Worm (Caenorhabditis elegans) whole organism, L4 larva: ENCODE measurements around the gene H04D03.2.
A peak's percentile ranks its signal among the peaks of the same experiment; 100 is the strongest.

Experiments
- D1046.2 ChIP-seq: fragments of 200-800 bp; sonication (Bioruptor generic); IDR thresholded peaks from 2 replicates; pipeline ENCODE4 v1.3.6; 2022; ENCODE audit warnings: missing genetic modification characterization, missing compliant biosample characterization
- F10B5.3 ChIP-seq: sonication (generic microtip); optimal IDR thresholded peaks from 2 replicates; lab custom pipeline; 2016; ENCODE audit warnings: mild to moderate bottlenecking, missing genetic modification characterization, missing compliant biosample characterization
- F26F4.8 ChIP-seq: fragments of 200-800 bp; sonication (Bioruptor generic); conservative IDR thresholded peaks from 2 replicates; pipeline ENCODE4 v1.3.6; 2022; ENCODE audit warnings: missing genetic modification characterization, missing compliant biosample characterization
- F37D6.2 ChIP-seq: sonication (generic microtip); optimal IDR thresholded peaks from 2 replicates; lab custom pipeline; 2016; ENCODE audit warnings: mild to moderate bottlenecking, missing genetic modification characterization, missing compliant biosample characterization
- F49E8.2 ChIP-seq: sonication (generic microtip); optimal IDR thresholded peaks from 2 replicates; lab custom pipeline; 2016; ENCODE audit warnings: missing compliant biosample characterization, mild to moderate bottlenecking, missing genetic modification characterization, borderline replicate concordance
- T20F7.1 ChIP-seq: fragments of 200-800 bp; sonication (Bioruptor generic); optimal IDR thresholded peaks from 2 replicates; lab custom pipeline; 2018; ENCODE audit warnings: mild to moderate bottlenecking, missing genetic modification characterization, missing compliant biosample characterization
- Y105C5A.15 ChIP-seq: fragments of 200-800 bp; sonication (Bioruptor generic); IDR thresholded peaks from 2 replicates; pipeline ENCODE4 v1.3.6; 2022; ENCODE audit warnings: missing genetic modification characterization, missing compliant biosample characterization
- Y75B8A.6 ChIP-seq: fragments of 200-800 bp; sonication (Bioruptor generic); IDR thresholded peaks from 2 replicates; pipeline ENCODE4 v1.3.6; 2022; ENCODE audit warnings: missing genetic modification reagents, missing genetic modification characterization, missing compliant biosample characterization
- ZK546.5 ChIP-seq, 2 experiments: sonication (generic microtip); optimal IDR thresholded peaks; 2 replicates each; lab custom pipeline; 2017; ENCODE audit warnings: missing biosample characterization in 2 of 2, missing genetic modification characterization in 2 of 2
- ceh-32 ChIP-seq: sonication (generic microtip); optimal IDR thresholded peaks from 2 replicates; lab custom pipeline; 2016; ENCODE audit warnings: mild to moderate bottlenecking, missing genetic modification characterization, missing compliant biosample characterization; ENCODE audit not compliant: poor library complexity
- daf-16 ChIP-seq, 3 experiments: sonication (generic microtip); optimal IDR thresholded peaks; 2 replicates each; lab custom pipeline; 2016 to 2017; ENCODE audit warnings: missing genetic modification characterization in 3 of 3, missing genetic modification reagents in 3 of 3, mild to moderate bottlenecking in 2 of 3, missing compliant biosample characterization in 2 of 3, missing biosample characterization in 1 of 3, moderate library complexity in 1 of 3
- daf-19 ChIP-seq: fragments of 200-800 bp; sonication (Bioruptor generic); conservative IDR thresholded peaks from 2 replicates; pipeline ENCODE4 v1.3.6; 2022; ENCODE audit warnings: missing genetic modification characterization, missing compliant biosample characterization
- dmd-6 ChIP-seq: fragments of 200-800 bp; sonication (Bioruptor generic); IDR thresholded peaks from 2 replicates; pipeline ENCODE4 v1.3.6; 2022; ENCODE audit warnings: missing genetic modification reagents, missing genetic modification characterization, missing compliant biosample characterization
- dmd-8 ChIP-seq: fragments of 200-800 bp; sonication (Bioruptor generic); IDR thresholded peaks from 2 replicates; pipeline ENCODE4 v1.3.6; 2022; ENCODE audit warnings: missing genetic modification characterization, missing compliant biosample characterization
- dve-1 ChIP-seq: sonication (generic microtip); optimal IDR thresholded peaks from 2 replicates; lab custom pipeline; 2017; ENCODE audit warnings: antibody characterized with exemption, mild to moderate bottlenecking, missing genetic modification characterization, missing compliant biosample characterization; ENCODE audit not compliant: insufficient read depth
- gei-8 ChIP-seq: fragments of 200-800 bp; sonication (Bioruptor generic); optimal IDR thresholded peaks from 2 replicates; lab custom pipeline; 2018; ENCODE audit warnings: mild to moderate bottlenecking, missing genetic modification characterization, missing compliant biosample characterization
- hif-1 ChIP-seq, 2 experiments: sonication (generic microtip); optimal IDR thresholded peaks; 2 replicates each; lab custom pipeline; 2016 to 2017; ENCODE audit warnings: missing compliant biosample characterization in 2 of 2, missing genetic modification characterization in 2 of 2, missing genetic modification reagents in 2 of 2, missing genotype in 2 of 2, mild to moderate bottlenecking in 1 of 2
- hlh-11 ChIP-seq: fragments of 200-800 bp; sonication (Bioruptor generic); optimal IDR thresholded peaks from 2 replicates; lab custom pipeline; 2018; ENCODE audit warnings: mild to moderate bottlenecking, missing genetic modification characterization, missing compliant biosample characterization
- hlh-30 ChIP-seq: sonication (generic microtip); optimal IDR thresholded peaks from 2 replicates; lab custom pipeline; 2017; ENCODE audit warnings: antibody characterized with exemption, mild to moderate bottlenecking, missing genetic modification characterization, missing compliant biosample characterization; ENCODE audit not compliant: insufficient read depth
- hmg-1.1 ChIP-seq: fragments of 200-800 bp; sonication (Bioruptor generic); IDR thresholded peaks from 2 replicates; pipeline ENCODE4 v1.3.6; 2022; ENCODE audit warnings: missing genetic modification reagents, missing genetic modification characterization, missing compliant biosample characterization
- jun-1 ChIP-seq: fragments of 150-350 bp; optimal IDR thresholded peaks from 2 replicates; lab custom pipeline; 2014; ENCODE audit warnings: missing biosample characterization, missing genetic modification reagents, missing genetic modification characterization
- lsy-2 ChIP-seq, 2 experiments: fragments of 150-350 bp in 1 of 2; sonication (generic microtip) in 1 of 2; optimal IDR thresholded peaks; 2 replicates each; lab custom pipeline; 2014 to 2017; ENCODE audit warnings: missing biosample characterization in 2 of 2, missing genetic modification characterization in 2 of 2
- mep-1 ChIP-seq: fragments of 150-350 bp; sonication (generic microtip); optimal IDR thresholded peaks from 3 replicates; lab custom pipeline; 2014; ENCODE audit warnings: missing biosample characterization, missing genetic modification characterization
- mes-2 ChIP-seq: sonication (generic microtip); optimal IDR thresholded peaks from 2 replicates; lab custom pipeline; 2016; ENCODE audit warnings: missing genotype, mild to moderate bottlenecking, missing genetic modification characterization, missing compliant biosample characterization; ENCODE audit not compliant: poor library complexity, severe bottlenecking
- mxl-2 ChIP-seq: fragments of 200-800 bp; sonication (Bioruptor generic); conservative IDR thresholded peaks from 2 replicates; pipeline ENCODE4 v1.3.6; 2022; ENCODE audit warnings: missing genetic modification reagents, missing genetic modification characterization, missing compliant biosample characterization
- nhr-102 ChIP-seq: sonication (generic microtip); optimal IDR thresholded peaks from 2 replicates; lab custom pipeline; 2016; ENCODE audit warnings: mild to moderate bottlenecking, missing genetic modification characterization, moderate library complexity, missing compliant biosample characterization
- nhr-111 ChIP-seq: fragments of 200-800 bp; sonication (Bioruptor generic); optimal IDR thresholded peaks from 2 replicates; lab custom pipeline; 2018; ENCODE audit warnings: mild to moderate bottlenecking, missing genetic modification characterization, missing compliant biosample characterization
- nhr-237 ChIP-seq: sonication (generic microtip); optimal IDR thresholded peaks from 2 replicates; lab custom pipeline; 2017; ENCODE audit warnings: missing biosample characterization, missing genetic modification characterization
- nhr-25 ChIP-seq: sonication (generic microtip); optimal IDR thresholded peaks from 2 replicates; lab custom pipeline; 2017; ENCODE audit warnings: missing genetic modification characterization, mild to moderate bottlenecking, missing compliant biosample characterization, antibody characterized with exemption, moderate library complexity, borderline replicate concordance; ENCODE audit not compliant: insufficient read depth
- nhr-28 ChIP-seq: fragments of 150-350 bp; optimal IDR thresholded peaks from 2 replicates; lab custom pipeline; 2014; ENCODE audit warnings: missing biosample characterization, missing genetic modification characterization
- nhr-48 ChIP-seq: sonication (generic microtip); optimal IDR thresholded peaks from 2 replicates; lab custom pipeline; 2016; ENCODE audit warnings: mild to moderate bottlenecking, missing genetic modification characterization, missing compliant biosample characterization
- nhr-76 ChIP-seq: fragments of 150-350 bp; optimal IDR thresholded peaks from 2 replicates; lab custom pipeline; 2014; ENCODE audit warnings: missing biosample characterization, missing genetic modification characterization
- php-3 ChIP-seq: fragments of 200-800 bp; sonication (Bioruptor generic); IDR thresholded peaks from 2 replicates; pipeline ENCODE4 v1.3.6; 2022; ENCODE audit warnings: missing genetic modification reagents, missing genetic modification characterization, missing compliant biosample characterization
- rbr-2 ChIP-seq: sonication (generic microtip); optimal IDR thresholded peaks from 2 replicates; lab custom pipeline; 2016; ENCODE audit warnings: missing genotype, missing genetic modification characterization, missing compliant biosample characterization
- tra-1 ChIP-seq: fragments of 200-800 bp; sonication (Bioruptor generic); IDR thresholded peaks from 2 replicates; pipeline ENCODE4 v1.3.6; 2022; ENCODE audit warnings: missing genetic modification reagents, missing genetic modification characterization, missing compliant biosample characterization
- unc-130 ChIP-seq: sonication (generic microtip); optimal IDR thresholded peaks from 2 replicates; lab custom pipeline; 2016; ENCODE audit warnings: missing genetic modification reagents, missing genetic modification characterization, missing compliant biosample characterization
- vab-7 ChIP-seq: fragments of 200-800 bp; sonication (Bioruptor generic); IDR thresholded peaks from 2 replicates; pipeline ENCODE4 v1.3.6; 2022; ENCODE audit warnings: missing genetic modification reagents, missing genetic modification characterization, missing compliant biosample characterization

H04D03.2 gene

ce11 chrIII:10479180-10479579, 37.0 kb upstream of the H04D03.2 start, which contains the start of gene D2045.7:
Gene D2045.7, plus strand, starts transcription at chrIII:10479480.
- TF ChIP-seq Y75B8A.6 (GFP tag; lab: Robert Waterston, UW) (no peak), D1046.2 (GFP tag; lab: Robert Waterston, UW) (no peak), daf-19 (GFP tag; lab: Robert Waterston, UW) (no peak), hif-1 (tag; optimal IDR thresholded peaks at IDR 0.05; lab: Kevin White, UChicago) (no peak), nhr-48 (tag; lab: Kevin White, UChicago) (no peak), unc-130 (no peak), nhr-237 (tag; lab: Kevin White, UChicago) (no peak), hmg-1.1 (GFP tag; lab: Robert Waterston, UW) (no peak), F26F4.8 (GFP tag; lab: Robert Waterston, UW) (no peak), dve-1 (no peak), F49E8.2 (tag; lab: Kevin White, UChicago) (no peak), gei-8 (GFP tag; lab: Kevin White, UChicago) (no peak), jun-1 (tag; lab: Kevin White, UChicago) (no peak)

DNA sequence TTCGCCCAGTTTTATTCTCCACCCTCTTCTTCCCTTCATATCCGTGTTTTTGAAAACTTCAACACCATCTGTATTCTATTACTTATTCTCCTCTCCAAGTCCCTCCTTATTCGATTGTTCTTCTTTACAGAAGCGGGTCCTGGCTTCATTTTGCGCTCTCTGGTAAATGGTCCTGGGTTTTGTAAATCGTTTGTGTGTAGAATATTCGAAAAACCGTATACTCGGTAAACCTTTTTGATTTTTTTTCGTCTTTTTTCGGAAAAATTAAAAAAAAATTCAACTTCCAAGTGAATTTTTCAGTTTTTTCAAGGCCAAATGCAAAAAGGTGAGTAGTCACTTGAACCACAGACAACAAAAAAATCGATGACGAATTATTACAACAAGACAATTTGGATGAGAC, 32.7 kb upstream of the H04D03.2 start, which contains the start of gene D2045.9:
D2045.9 (plus strand) TSS at position 301 of the 400 bp plus-strand sequence.
- no peak for TF ChIP-seq nhr-76 (tag; lab: Kevin White, UChicago)
- TF ChIP-seq F37D6.2: no peak
- no peak for TF ChIP-seq mep-1 (tag; lab: Kevin White, UChicago)
- no peak for TF ChIP-seq lsy-2 (tag; optimal IDR thresholded peaks at IDR 0.05; lab: Kevin White, UChicago)
- no peak for TF ChIP-seq Y105C5A.15
- TF ChIP-seq T20F7.1 (GFP tag; lab: Kevin White, UChicago): no peak
- TF ChIP-seq nhr-237 (tag; lab: Kevin White, UChicago): no peak
- TF ChIP-seq ZK546.5 (tag; optimal IDR thresholded peaks at IDR 0.05; lab: Kevin White, UChicago): no peak
- no peak for TF ChIP-seq ceh-32 (tag; lab: Kevin White, UChicago)
- TF ChIP-seq tra-1 (GFP tag; lab: Robert Waterston, UW): no peak
- TF ChIP-seq vab-7: no peak
- no peak for TF ChIP-seq jun-1 (tag; lab: Kevin White, UChicago)
- TF ChIP-seq php-3 (GFP tag; lab: Robert Waterston, UW): no peak
- TF ChIP-seq nhr-25: no peak
- no peak for TF ChIP-seq rbr-2
- no peak for TF ChIP-seq nhr-111 (GFP tag; lab: Kevin White, UChicago)
- TF ChIP-seq dmd-8: no peak

DNA sequence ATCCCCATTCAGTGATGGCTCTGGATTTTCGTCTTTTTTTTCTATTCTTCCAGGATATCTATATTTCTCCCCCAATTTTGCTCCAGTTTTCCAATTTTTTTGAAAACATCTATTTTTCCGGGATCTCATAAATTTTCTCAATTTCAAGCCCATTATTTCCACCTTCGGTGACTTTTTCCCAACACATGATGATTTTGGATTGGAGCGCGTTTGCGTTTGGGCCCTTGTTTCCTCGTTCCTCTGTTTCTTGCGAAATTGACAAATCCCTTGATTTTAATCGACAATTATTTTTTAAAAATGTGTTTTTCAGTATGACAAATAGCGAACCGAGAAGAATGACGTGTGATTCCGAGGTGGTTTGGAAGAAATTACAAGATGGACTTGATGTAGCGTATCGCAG, 28.7 kb upstream of the H04D03.2 start, which contains the start of gene cul-1:
cul-1 (plus strand) TSS at position 311 of the 400 bp plus-strand sequence.
- TF ChIP-seq hlh-11 (tag; lab: Kevin White, UChicago) (no peak), mep-1 (tag; lab: Kevin White, UChicago) (no peak), lsy-2 (tag; optimal IDR thresholded peaks at IDR 0.05; lab: Kevin White, UChicago) (peak in 1 of 2 experiments; percentile 42), daf-16 (GFP tag; optimal IDR thresholded peaks at IDR 0.05; lab: Kevin White, UChicago) (no peak), daf-16 (tag; optimal IDR thresholded peaks at IDR 0.05; lab: Kevin White, UChicago) (peak; percentile 11), nhr-102 (no peak), mes-2 (peak; percentile 23), F10B5.3 (tag; lab: Kevin White, UChicago) (no peak), dmd-6 (GFP tag; lab: Robert Waterston, UW) (no peak), nhr-28 (tag; lab: Kevin White, UChicago) (peak; percentile 2), jun-1 (tag; lab: Kevin White, UChicago) (no peak), mxl-2 (GFP tag; lab: Robert Waterston, UW) (no peak), dve-1 (peak; percentile 5), hlh-30 (tag; lab: Kevin White, UChicago) (peak; percentile 72), nhr-25 (no peak)
- TF ChIP-seq, all 104 proteins: peak for 6
